Fruit fly (Drosophila melanogaster): Measurements from ENCODE around the gene CG42748.

- TF ChIP-seq toe (GFP tag; optimal IDR thresholded peaks at IDR 0.05) (no peak), CG7101 (tag; optimal IDR thresholded peaks at IDR 0.05) (no peak), Crg-1 (GFP tag; optimal IDR thresholded peaks at IDR 0.05) (no peak), CG12768 (GFP tag; optimal IDR thresholded peaks at IDR 0.05) (no peak), bab1 (GFP tag; optimal IDR thresholded peaks at IDR 0.05) (no peak), CG5204 (GFP tag; optimal IDR thresholded peaks at IDR 0.05) (no peak), Hr96 (GFP tag; optimal IDR thresholded peaks at IDR 0.05) (no peak), ovo (GFP tag; optimal IDR thresholded peaks at IDR 0.05) (no peak), CG11617 (GFP tag; optimal IDR thresholded peaks at IDR 0.05) (no peak), tj (GFP tag; optimal IDR thresholded peaks at IDR 0.05) (no peak), Clk (GFP tag; optimal IDR thresholded peaks at IDR 0.05) (no peak)
Observed at dm6 chr2L:22176398-22176797, 45.4 kb downstream of the CG42748 start.
